Worm (Caenorhabditis elegans): ENCODE results near the gene math-16.

DNA sequence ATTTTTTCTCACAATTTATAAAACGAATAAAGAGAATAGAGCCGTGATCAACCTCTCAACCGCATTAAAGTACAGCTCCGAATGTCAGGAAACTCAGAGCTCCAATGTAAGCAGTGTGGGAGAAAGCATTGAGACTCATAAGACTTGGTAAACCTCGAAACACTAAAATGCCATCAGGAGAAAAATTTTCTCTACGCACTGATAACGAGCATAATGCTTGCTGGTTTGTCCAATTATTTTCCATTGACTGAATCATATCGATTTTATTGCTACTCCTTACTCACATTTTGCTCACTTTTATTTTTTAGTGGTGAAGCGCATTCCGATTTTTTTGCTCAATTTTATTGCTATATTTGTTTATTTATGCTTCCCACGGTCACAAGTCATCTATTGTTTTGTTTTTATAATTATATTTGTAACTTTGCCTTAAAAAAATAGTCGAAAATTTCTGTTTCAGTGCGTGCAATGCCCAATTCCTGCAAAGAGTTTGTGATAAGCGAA lies 48.3 kb downstream of the math-16 start, which contains the start of gene math-40:
- no peak for TF ChIP-seq C08G9.2 (tag; optimal IDR thresholded peaks at IDR 0.05)
- no peak for TF ChIP-seq ama-1 (optimal IDR thresholded peaks at IDR 0.05)
- no peak for TF ChIP-seq sox-4 (tag; optimal IDR thresholded peaks at IDR 0.05)
- TF ChIP-seq T23F11.4 (GFP tag; optimal IDR thresholded peaks at IDR 0.05) = no peak
- TF ChIP-seq rnt-1 (tag; optimal IDR thresholded peaks at IDR 0.05) = no peak
- TF ChIP-seq ceh-9 (tag; optimal IDR thresholded peaks at IDR 0.05) = no peak
- no peak for TF ChIP-seq K09A11.1 (tag; optimal IDR thresholded peaks at IDR 0.05; ENCODE audit: insufficient read depth)
- TF ChIP-seq pat-9 (tag; optimal IDR thresholded peaks at IDR 0.05) = no peak
- no peak for TF ChIP-seq fkh-10 (GFP tag; optimal IDR thresholded peaks at IDR 0.05)
- no peak for TF ChIP-seq elt-2 (tag; optimal IDR thresholded peaks at IDR 0.05)
- no peak for TF ChIP-seq pha-4 (tag; optimal IDR thresholded peaks at IDR 0.05)
- no peak for TF ChIP-seq fax-1 (tag; optimal IDR thresholded peaks at IDR 0.05)
- no peak for TF ChIP-seq nfya-1 (tag; optimal IDR thresholded peaks at IDR 0.05)
- TF ChIP-seq ceh-18 (tag; optimal IDR thresholded peaks at IDR 0.05) = no peak

All from whole organism, late embryonic.